Worm (Caenorhabditis elegans) whole organism, L3 larva: ENCODE results near the gene F16H6.8.
"Not testable (repeated sequence)": the region's sequence is repeated elsewhere in the genome, so short reads cannot be mapped to it uniquely, and the experiment has no call there.

Experiments
- R02D3.7 ChIP-seq: fragments of 150-350 bp; optimal IDR thresholded peaks from 2 replicates; lab custom pipeline; 2014; ENCODE audit warnings: missing biosample characterization, missing genetic modification characterization
- aly-2 ChIP-seq: fragments of 150-350 bp; optimal IDR thresholded peaks from 2 replicates; lab custom pipeline; 2014; ENCODE audit warnings: missing biosample characterization, missing genetic modification characterization
- ama-1 ChIP-seq: fragments of 150-350 bp; optimal IDR thresholded peaks from 2 replicates; lab custom pipeline; 2018
- ceh-16 ChIP-seq: sonication (generic microtip); optimal IDR thresholded peaks from 2 replicates; lab custom pipeline; 2017; ENCODE audit warnings: missing biosample characterization, missing genetic modification characterization
- ceh-28 ChIP-seq: fragments of 150-350 bp; optimal IDR thresholded peaks from 2 replicates; lab custom pipeline; 2014; ENCODE audit warnings: missing biosample characterization, missing genetic modification reagents, missing genetic modification characterization
- ceh-82 ChIP-seq: fragments of 150-350 bp; optimal IDR thresholded peaks from 2 replicates; lab custom pipeline; 2014; ENCODE audit warnings: missing biosample characterization, missing genetic modification characterization
- ceh-9 ChIP-seq: sonication (generic microtip); optimal IDR thresholded peaks from 2 replicates; lab custom pipeline; 2018; ENCODE audit warnings: missing biosample characterization, missing genetic modification characterization
- egl-27 ChIP-seq: sonication (generic microtip); optimal IDR thresholded peaks from 4 replicates; lab custom pipeline; 2017; ENCODE audit warnings: missing biosample characterization, missing genetic modification reagents, missing genetic modification characterization
- elt-1 ChIP-seq: fragments of 150-350 bp; optimal IDR thresholded peaks from 2 replicates; lab custom pipeline; 2014; ENCODE audit warnings: missing biosample characterization, missing genetic modification characterization
- elt-2 ChIP-seq: sonication (generic microtip); optimal IDR thresholded peaks from 2 replicates; lab custom pipeline; 2016; ENCODE audit warnings: missing genetic modification reagents, mild to moderate bottlenecking, missing genetic modification characterization, missing compliant biosample characterization
- elt-3 ChIP-seq, 3 experiments: fragments of 150-350 bp in 1 of 3; sonication (generic microtip) in 2 of 3; optimal IDR thresholded peaks; 2 replicates in 2 of 3; 4 replicates in 1 of 3; lab custom pipeline; 2014 to 2017; ENCODE audit warnings: missing biosample characterization in 3 of 3, missing genetic modification characterization in 3 of 3
- eor-1 ChIP-seq, 2 experiments: fragments of 150-350 bp; optimal IDR thresholded peaks; 2 replicates each; lab custom pipeline; 2014 to 2018; ENCODE audit warnings: missing biosample characterization in 2 of 2, missing genetic modification characterization in 2 of 2
- fos-1 ChIP-seq: fragments of 150-350 bp; optimal IDR thresholded peaks from 2 replicates; lab custom pipeline; 2014; ENCODE audit warnings: missing biosample characterization, missing genetic modification characterization
- hmg-11 ChIP-seq: sonication (generic microtip); optimal IDR thresholded peaks from 2 replicates; lab custom pipeline; 2016; ENCODE audit warnings: missing genetic modification characterization, missing compliant biosample characterization
- jun-1 ChIP-seq: fragments of 150-350 bp; optimal IDR thresholded peaks from 2 replicates; lab custom pipeline; 2014; ENCODE audit warnings: missing biosample characterization, missing genetic modification reagents, missing genetic modification characterization
- lsy-12 ChIP-seq: sonication (generic microtip); optimal IDR thresholded peaks from 2 replicates; lab custom pipeline; 2016; ENCODE audit warnings: mild to moderate bottlenecking, missing genetic modification characterization, missing compliant biosample characterization
- nfya-1 ChIP-seq: sonication (generic microtip); optimal IDR thresholded peaks from 2 replicates; lab custom pipeline; 2017; ENCODE audit warnings: missing genetic modification characterization, mild to moderate bottlenecking, missing compliant biosample characterization, antibody characterized with exemption, moderate library complexity; ENCODE audit not compliant: insufficient read depth
- nhr-11 ChIP-seq: fragments of 150-350 bp; optimal IDR thresholded peaks from 2 replicates; lab custom pipeline; 2014; ENCODE audit warnings: missing biosample characterization, missing genetic modification characterization
- nhr-23 ChIP-seq: fragments of 150-350 bp; optimal IDR thresholded peaks from 2 replicates; lab custom pipeline; 2014; ENCODE audit warnings: missing biosample characterization, missing genetic modification reagents, missing genetic modification characterization
- nhr-237 ChIP-seq: fragments of 150-350 bp; optimal IDR thresholded peaks from 2 replicates; lab custom pipeline; 2014; ENCODE audit warnings: missing biosample characterization, missing genetic modification characterization
- nhr-25 ChIP-seq: sonication (generic microtip); optimal IDR thresholded peaks from 2 replicates; lab custom pipeline; 2017; ENCODE audit warnings: missing biosample characterization, missing genetic modification characterization
- nhr-43 ChIP-seq: sonication (generic microtip); optimal IDR thresholded peaks from 2 replicates; lab custom pipeline; 2016; ENCODE audit warnings: mild to moderate bottlenecking, missing genetic modification characterization, missing compliant biosample characterization; ENCODE audit not compliant: poor library complexity, severe bottlenecking
- nhr-76 ChIP-seq: fragments of 150-350 bp; sonication (generic microtip); optimal IDR thresholded peaks from 5 replicates; lab custom pipeline; 2014; ENCODE audit warnings: missing biosample characterization, missing genetic modification characterization
- nhr-77 ChIP-seq: fragments of 150-350 bp; optimal IDR thresholded peaks from 2 replicates; lab custom pipeline; 2014; ENCODE audit warnings: missing biosample characterization, missing genetic modification characterization
- pqm-1 ChIP-seq: fragments of 150-350 bp; optimal IDR thresholded peaks from 2 replicates; lab custom pipeline; 2017; ENCODE audit warnings: missing biosample characterization, missing genetic modification characterization, inconsistent platforms
- sea-2 ChIP-seq: fragments of 150-350 bp; sonication (generic microtip); optimal IDR thresholded peaks from 4 replicates; lab custom pipeline; 2014; ENCODE audit warnings: missing biosample characterization, missing genetic modification reagents, missing genetic modification characterization
- skn-1 ChIP-seq: fragments of 150-350 bp; optimal IDR thresholded peaks from 2 replicates; lab custom pipeline; 2014; ENCODE audit warnings: missing biosample characterization, missing genetic modification characterization
- unc-39 ChIP-seq: sonication (generic microtip); optimal IDR thresholded peaks from 4 replicates; lab custom pipeline; 2017; ENCODE audit warnings: missing biosample characterization, missing genetic modification characterization
- unc-62 ChIP-seq: fragments of 150-350 bp; sonication (generic microtip); optimal IDR thresholded peaks from 4 replicates; lab custom pipeline; 2014; ENCODE audit warnings: missing biosample characterization, missing genetic modification reagents, missing genetic modification characterization
- ztf-11 ChIP-seq: fragments of 150-350 bp; optimal IDR thresholded peaks from 2 replicates; lab custom pipeline; 2014; ENCODE audit warnings: missing biosample characterization, missing genetic modification characterization
- ztf-4 ChIP-seq: fragments of 150-350 bp; optimal IDR thresholded peaks from 2 replicates; lab custom pipeline; 2014; ENCODE audit warnings: missing biosample characterization, missing genetic modification characterization

Gene F16H6.8

DNA sequence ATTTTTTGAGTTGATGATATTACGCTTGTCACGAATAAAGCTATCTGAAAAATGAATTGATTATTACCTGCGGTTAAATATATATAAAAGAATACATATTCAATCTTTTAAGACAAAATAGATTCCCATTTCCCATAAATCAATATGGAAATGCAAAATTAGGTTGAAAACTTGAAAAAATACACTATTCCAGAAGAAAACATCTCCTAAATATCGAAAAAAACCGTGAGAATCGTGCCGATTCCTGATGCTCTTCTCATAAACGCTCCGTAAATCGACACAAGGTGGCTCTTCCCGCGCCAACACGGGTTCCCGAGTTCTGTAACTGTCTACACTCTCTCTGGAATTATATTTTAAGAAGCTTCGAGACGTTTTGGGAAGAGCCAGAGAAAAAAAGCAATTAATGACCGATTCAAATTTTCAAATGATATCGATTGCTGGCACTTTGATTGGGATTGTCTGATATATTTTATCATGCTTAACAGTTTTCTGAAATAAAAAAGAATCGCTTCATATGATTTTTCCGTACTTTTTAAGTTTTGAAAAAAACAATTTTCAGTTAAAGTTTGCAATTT, 20.7 kb upstream of the F16H6.8 start, which contains the start of gene R10E8.3:
TSS of gene R10E8.3 (minus strand) at position 51 of the 575 bp plus-strand sequence.
- TF ChIP-seq pqm-1 (tag; lab: Kevin White, UChicago): peak; percentile 43
- no peak for TF ChIP-seq unc-62
- TF ChIP-seq elt-2 (tag; lab: Kevin White, UChicago): peak; percentile 53

DNA sequence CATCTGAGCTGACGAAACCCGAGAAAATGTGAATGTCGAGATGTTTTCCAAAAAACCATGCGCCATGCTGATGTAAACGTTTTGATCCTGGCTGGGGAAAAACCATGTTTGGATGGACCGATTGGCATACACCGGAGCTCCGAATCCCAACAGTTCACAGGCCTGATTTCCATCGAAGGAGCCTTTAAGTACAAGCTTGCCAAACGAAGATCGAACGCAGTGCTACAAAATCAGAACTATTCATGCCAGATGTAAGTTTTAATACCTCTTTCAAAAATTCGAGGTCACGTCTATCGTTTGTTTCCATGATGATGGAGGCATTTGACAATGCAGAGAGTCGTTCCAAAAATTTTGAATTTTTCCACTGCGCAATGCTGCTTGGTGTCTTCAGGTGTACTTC, 19.7 kb upstream of the F16H6.8 start:
- TF ChIP-seq elt-2 (tag; lab: Kevin White, UChicago): no peak
- no peak for TF ChIP-seq ceh-82 (tag; lab: Kevin White, UChicago)
- no peak for TF ChIP-seq ztf-4 (tag; lab: Kevin White, UChicago)
- TF ChIP-seq nhr-76 (tag; lab: Kevin White, UChicago): no peak
- TF ChIP-seq nhr-11 (tag; lab: Kevin White, UChicago): no peak
- TF ChIP-seq hmg-11 (tag; lab: Kevin White, UChicago): no peak
- TF ChIP-seq nhr-25 (tag; lab: Kevin White, UChicago): no peak
- TF ChIP-seq skn-1: no peak
- no peak for TF ChIP-seq unc-39
- TF ChIP-seq elt-1 (tag; lab: Kevin White, UChicago): no peak
- TF ChIP-seq ama-1 (lab: Kevin White, UChicago): no peak
- TF ChIP-seq jun-1 (tag; lab: Kevin White, UChicago): no peak
- TF ChIP-seq aly-2 (tag; lab: Kevin White, UChicago): no peak
- TF ChIP-seq ceh-28 (tag; lab: Kevin White, UChicago): no peak
- no peak for TF ChIP-seq unc-62
- TF ChIP-seq, all 47 proteins: peak for 0

DNA sequence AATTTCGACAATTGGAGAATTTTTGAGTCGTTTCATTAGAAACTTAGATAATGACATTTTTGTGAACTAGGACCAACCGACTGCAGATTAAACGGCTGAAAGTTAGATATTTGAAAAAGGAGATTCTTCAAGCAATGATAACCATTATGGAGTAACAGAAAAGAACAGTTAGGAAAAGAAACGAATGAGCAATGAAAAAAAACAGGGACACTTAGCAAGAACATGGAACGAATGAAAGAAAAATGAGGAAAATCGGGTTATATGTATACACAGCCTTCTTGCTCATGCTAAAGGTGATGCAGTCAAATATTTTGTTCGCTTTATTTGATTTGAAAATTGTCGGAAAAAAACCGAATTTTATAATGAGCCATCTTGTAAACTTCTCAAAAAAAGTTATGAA, 8.3 kb upstream of the F16H6.8 start, which contains the start of gene F16H6.10:
TSS of gene F16H6.10 (minus strand) at position 101 of the 400 bp plus-strand sequence.
- no peak for TF ChIP-seq nhr-43 (tag; lab: Kevin White, UChicago)
- no peak for TF ChIP-seq elt-2 (tag; lab: Kevin White, UChicago)
- no peak for TF ChIP-seq ceh-28 (tag; lab: Kevin White, UChicago)
- TF ChIP-seq fos-1 (tag; lab: Kevin White, UChicago): no peak
- no peak for TF ChIP-seq eor-1 (tag; optimal IDR thresholded peaks at IDR 0.05; lab: Kevin White, UChicago)
- TF ChIP-seq lsy-12 (tag; lab: Kevin White, UChicago): no peak
- TF ChIP-seq ceh-9 (tag; lab: Kevin White, UChicago): no peak
- TF ChIP-seq nhr-76 (tag; lab: Kevin White, UChicago): no peak
- TF ChIP-seq skn-1: no peak

DNA sequence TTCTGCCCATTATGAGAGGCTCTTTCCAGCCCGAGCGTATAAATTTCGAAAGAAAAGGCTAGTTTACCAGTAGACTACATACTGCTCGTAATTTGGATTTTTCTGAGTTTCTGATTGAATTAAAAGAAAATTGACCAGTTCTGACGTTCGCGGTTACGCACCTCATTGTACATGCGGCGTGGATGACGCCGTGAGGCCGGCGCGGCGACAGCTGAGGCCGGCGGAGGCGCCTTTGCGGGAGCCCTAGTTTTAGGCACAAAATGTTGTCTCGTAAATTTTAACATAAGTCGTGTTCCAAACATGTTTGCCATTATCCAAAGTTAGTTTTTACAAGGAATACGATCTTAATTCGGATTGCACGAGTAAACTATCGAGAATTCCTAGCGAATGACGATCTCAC, 709 bp upstream of the F16H6.8 start, which contains the start of gene F16H6.9:
TSS of gene F16H6.9 (plus strand) at position 301 of the 400 bp plus-strand sequence.
- TF ChIP-seq pqm-1 (tag; lab: Kevin White, UChicago); ztf-11; sea-2: not testable (repeated sequence)

DNA sequence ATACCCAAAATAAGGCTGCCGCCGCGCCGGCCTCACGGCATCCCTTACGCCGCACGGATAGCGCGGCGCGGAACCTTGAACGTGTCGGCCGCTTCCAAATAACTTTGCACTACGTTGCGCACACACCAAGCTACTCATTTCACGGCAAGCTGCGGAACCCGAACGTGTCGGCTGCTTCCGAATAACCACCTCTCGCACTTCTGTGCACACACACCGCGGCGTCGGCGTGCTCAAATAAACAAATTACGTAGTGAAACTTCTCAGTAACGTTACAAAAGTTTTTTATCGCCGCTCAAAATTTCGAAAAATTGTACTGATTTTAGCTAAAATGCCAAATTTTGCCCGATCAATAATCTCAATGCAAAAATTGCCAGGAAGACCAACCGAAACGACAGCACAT, 3.2 kb downstream of the F16H6.8 start:
- TF ChIP-seq nhr-237 (tag; lab: Kevin White, UChicago) (no peak), unc-62 (no peak), ztf-11 (no peak), jun-1 (tag; lab: Kevin White, UChicago) (no peak), nfya-1 (tag; lab: Kevin White, UChicago) (no peak), sea-2 (no peak), R02D3.7 (tag; lab: Kevin White, UChicago) (no peak), skn-1 (no peak), egl-27 (tag; lab: Kevin White, UChicago) (no peak), nhr-23 (tag; lab: Kevin White, UChicago) (no peak), nhr-76 (tag; lab: Kevin White, UChicago) (no peak), nhr-25 (tag; lab: Kevin White, UChicago) (no peak)
- TF ChIP-seq, all 47 proteins: peak for 0

DNA sequence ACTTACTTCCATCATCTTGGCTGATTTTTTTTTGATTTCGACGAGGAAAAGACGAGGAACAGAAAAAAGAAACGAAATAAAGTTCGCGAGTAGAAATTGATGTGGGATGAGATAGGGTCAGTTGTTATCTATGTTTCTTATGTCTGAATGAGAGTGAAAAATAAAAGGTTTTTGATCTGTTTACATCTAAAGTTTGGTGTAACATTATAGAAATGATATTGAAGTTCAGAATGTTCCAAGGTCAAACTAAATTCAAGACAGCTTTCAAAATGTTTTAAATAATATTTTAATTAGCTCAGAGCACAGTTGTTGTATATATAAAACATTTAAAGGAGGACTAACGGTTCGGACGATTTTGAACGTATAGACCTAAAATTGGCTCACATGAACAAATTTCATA, 7.0 kb downstream of the F16H6.8 start, which contains the start of gene F16H6.7:
TSS of gene F16H6.7 (minus strand) at position 101 of the 400 bp plus-strand sequence.
- TF ChIP-seq ceh-28 (tag; lab: Kevin White, UChicago) (no peak), ceh-16 (tag; lab: Kevin White, UChicago) (no peak), egl-27 (tag; lab: Kevin White, UChicago) (no peak), elt-3 (tag; optimal IDR thresholded peaks at IDR 0.05; lab: Kevin White, UChicago) (no peak), unc-62 (no peak), ceh-82 (tag; lab: Kevin White, UChicago) (no peak), nhr-77 (no peak)
